Fruit fly (Drosophila melanogaster) S2 (cell line): ENCODE measurements around the gene CG14036.

Experiments used
- CG8478 ChIP-seq: fragments of >200 bp; optimal IDR thresholded peaks from 2 replicates; lab custom pipeline; 2018
- CTCF ChIP-seq, 2 experiments: fragments of >200 bp; optimal IDR thresholded peaks; 2 replicates each; lab custom pipeline; 2018

- TF ChIP-seq CG8478 (no peak), CTCF (optimal IDR thresholded peaks at IDR 0.05; lab: Kevin White, UChicago) (no peak)
Observed at dm6 chr2L:5044361-5044891, 10.4 kb downstream of the CG14036 start, which contains the start of gene CG31650.
